Worm (Caenorhabditis elegans) whole organism, young adult: ENCODE data around the gene ran-1.

ENCODE experiments used
- B0035.1 ChIP-seq: sonication (generic microtip); optimal IDR thresholded peaks from 2 replicates; lab custom pipeline; 2016; ENCODE audit warnings: missing genetic modification characterization, mild to moderate bottlenecking, missing compliant biosample characterization, missing genotype, missing genetic modification reagents
- B0261.1 ChIP-seq: sonication (generic microtip); optimal IDR thresholded peaks from 2 replicates; lab custom pipeline; 2016; ENCODE audit warnings: mild to moderate bottlenecking, missing genetic modification characterization, moderate library complexity, missing compliant biosample characterization
- B0336.3 ChIP-seq: fragments of 200-800 bp; sonication (Bioruptor generic); IDR thresholded peaks from 2 replicates; pipeline ENCODE4 v1.3.6; 2022; ENCODE audit warnings: missing genetic modification characterization, missing compliant biosample characterization
- F55B11.4 ChIP-seq: sonication (generic microtip); optimal IDR thresholded peaks from 2 replicates; lab custom pipeline; 2016; ENCODE audit warnings: missing compliant biosample characterization, missing genetic modification characterization, borderline replicate concordance; ENCODE audit not compliant: insufficient read depth
- F57A8.1 ChIP-seq: fragments of 200-800 bp; sonication (Bioruptor generic); optimal IDR thresholded peaks from 2 replicates; lab custom pipeline; 2018; ENCODE audit warnings: mild to moderate bottlenecking, missing genetic modification characterization, moderate library complexity, missing compliant biosample characterization
- T07F8.4 ChIP-seq: sonication (generic microtip); optimal IDR thresholded peaks from 2 replicates; lab custom pipeline; 2016; ENCODE audit warnings: mild to moderate bottlenecking, missing genetic modification characterization, moderate library complexity, missing compliant biosample characterization
- T26A5.8 ChIP-seq: sonication (generic microtip); optimal IDR thresholded peaks from 2 replicates; lab custom pipeline; 2016; ENCODE audit warnings: missing genetic modification characterization, missing compliant biosample characterization
- Y53F4B.3 ChIP-seq: fragments of 200-800 bp; sonication (Bioruptor generic); IDR thresholded peaks from 2 replicates; pipeline ENCODE4 v1.3.6; 2022; ENCODE audit warnings: missing genetic modification reagents, missing genetic modification characterization, missing compliant biosample characterization
- Y67H2A.10 ChIP-seq: fragments of 200-800 bp; sonication (Bioruptor generic); conservative IDR thresholded peaks from 2 replicates; pipeline ENCODE4 v1.3.6; 2022; ENCODE audit warnings: missing genetic modification reagents, missing genetic modification characterization, missing compliant biosample characterization
- ZK185.1 ChIP-seq: sonication (generic microtip); optimal IDR thresholded peaks from 2 replicates; lab custom pipeline; 2016; ENCODE audit warnings: mild to moderate bottlenecking, missing genetic modification characterization, missing compliant biosample characterization; ENCODE audit not compliant: poor library complexity, severe bottlenecking
- aptf-3 ChIP-seq: fragments of 200-800 bp; sonication (Bioruptor generic); IDR thresholded peaks from 2 replicates; pipeline ENCODE4 v1.3.6; 2022; ENCODE audit warnings: missing genetic modification characterization, missing compliant biosample characterization
- athp-1 ChIP-seq: sonication (generic microtip); optimal IDR thresholded peaks from 2 replicates; lab custom pipeline; 2017; ENCODE audit warnings: mild to moderate bottlenecking, missing genetic modification characterization, missing compliant biosample characterization
- attf-3 ChIP-seq: fragments of 200-800 bp; sonication (Bioruptor generic); conservative IDR thresholded peaks from 2 replicates; pipeline ENCODE4 v1.3.6; 2022; ENCODE audit warnings: missing genetic modification reagents, missing genetic modification characterization, missing compliant biosample characterization
- attf-5 ChIP-seq: fragments of 200-800 bp; sonication (Bioruptor generic); optimal IDR thresholded peaks from 2 replicates; lab custom pipeline; 2018; ENCODE audit warnings: mild to moderate bottlenecking, missing genetic modification characterization, missing compliant biosample characterization
- attf-6 ChIP-seq: fragments of 200-800 bp; sonication (Bioruptor generic); IDR thresholded peaks from 2 replicates; pipeline ENCODE4 v1.3.6; 2022; ENCODE audit warnings: missing genetic modification reagents, missing genetic modification characterization, missing compliant biosample characterization
- bed-1 ChIP-seq: fragments of 200-800 bp; sonication (Bioruptor generic); IDR thresholded peaks from 2 replicates; pipeline ENCODE4 v1.3.6; 2022; ENCODE audit warnings: missing genetic modification reagents, missing genetic modification characterization, missing compliant biosample characterization
- ceh-27 ChIP-seq: fragments of 200-800 bp; sonication (Bioruptor generic); optimal IDR thresholded peaks from 2 replicates; lab custom pipeline; 2018; ENCODE audit warnings: mild to moderate bottlenecking, missing genetic modification characterization, moderate library complexity, missing compliant biosample characterization
- dpff-1 ChIP-seq: sonication (generic microtip); optimal IDR thresholded peaks from 2 replicates; lab custom pipeline; 2017; ENCODE audit warnings: mild to moderate bottlenecking, missing genetic modification characterization, missing compliant biosample characterization
- egl-18 ChIP-seq: fragments of 200-800 bp; sonication (Bioruptor generic); IDR thresholded peaks from 2 replicates; pipeline ENCODE4 v1.3.6; 2022; ENCODE audit warnings: missing genetic modification reagents, missing genetic modification characterization, missing compliant biosample characterization
- egrh-3 ChIP-seq: fragments of 200-800 bp; sonication (Bioruptor generic); IDR thresholded peaks from 2 replicates; pipeline ENCODE4 v1.3.6; 2022; ENCODE audit warnings: missing genetic modification reagents, missing genetic modification characterization, missing compliant biosample characterization
- ets-4 ChIP-seq: fragments of 200-800 bp; sonication (Bioruptor generic); optimal IDR thresholded peaks from 2 replicates; lab custom pipeline; 2018; ENCODE audit warnings: mild to moderate bottlenecking, missing genetic modification characterization, missing compliant biosample characterization
- fkh-3 ChIP-seq: sonication (generic microtip); optimal IDR thresholded peaks from 2 replicates; lab custom pipeline; 2016; ENCODE audit warnings: mild to moderate bottlenecking, missing genetic modification characterization, missing compliant biosample characterization
- hlh-12 ChIP-seq: sonication (generic microtip); optimal IDR thresholded peaks from 2 replicates; lab custom pipeline; 2016; ENCODE audit warnings: missing genetic modification characterization, missing compliant biosample characterization
- hlh-26 ChIP-seq: fragments of 200-800 bp; sonication (Bioruptor generic); conservative IDR thresholded peaks from 2 replicates; pipeline ENCODE4 v1.3.6; 2022; ENCODE audit warnings: missing genetic modification reagents, missing genetic modification characterization, missing compliant biosample characterization
- hmg-20 ChIP-seq: fragments of 200-800 bp; sonication (Bioruptor generic); IDR thresholded peaks from 2 replicates; pipeline ENCODE4 v1.3.6; 2022; ENCODE audit warnings: missing genetic modification reagents, missing genetic modification characterization, missing compliant biosample characterization
- hrde-1 ChIP-seq: sonication (generic microtip); optimal IDR thresholded peaks from 2 replicates; lab custom pipeline; 2016; ENCODE audit warnings: missing genetic modification characterization, mild to moderate bottlenecking, missing compliant biosample characterization, moderate library complexity, missing genotype, missing genetic modification reagents, borderline replicate concordance
- hsf-1 ChIP-seq: fragments of 200-800 bp; sonication (Bioruptor generic); IDR thresholded peaks from 2 replicates; pipeline ENCODE4 v1.3.6; 2022; ENCODE audit warnings: missing genetic modification reagents, missing genetic modification characterization, missing compliant biosample characterization
- let-526 ChIP-seq: fragments of 200-800 bp; sonication (Bioruptor generic); IDR thresholded peaks from 2 replicates; pipeline ENCODE4 v1.3.6; 2022; ENCODE audit warnings: missing genetic modification reagents, missing genetic modification characterization, missing compliant biosample characterization
- lin-26 ChIP-seq: fragments of 200-800 bp; sonication (Bioruptor generic); IDR thresholded peaks from 2 replicates; pipeline ENCODE4 v1.3.6; 2022; ENCODE audit warnings: missing genetic modification reagents, missing genetic modification characterization, missing compliant biosample characterization
- lir-1 ChIP-seq: fragments of 200-800 bp; sonication (Bioruptor generic); conservative IDR thresholded peaks from 2 replicates; pipeline ENCODE4 v1.3.6; 2022; ENCODE audit warnings: missing genetic modification reagents, missing genetic modification characterization, missing compliant biosample characterization
- lsl-1 ChIP-seq: fragments of 200-800 bp; sonication (Bioruptor generic); optimal IDR thresholded peaks from 2 replicates; lab custom pipeline; 2018; ENCODE audit warnings: mild to moderate bottlenecking, missing genetic modification characterization, moderate library complexity, missing compliant biosample characterization
- lsy-27 ChIP-seq: sonication (generic microtip); optimal IDR thresholded peaks from 2 replicates; lab custom pipeline; 2017; ENCODE audit warnings: missing genetic modification characterization, mild to moderate bottlenecking, missing compliant biosample characterization, antibody characterized with exemption, missing genotype, borderline replicate concordance; ENCODE audit not compliant: insufficient read depth
- madf-10 ChIP-seq: sonication (generic microtip); optimal IDR thresholded peaks from 2 replicates; lab custom pipeline; 2016; ENCODE audit warnings: mild to moderate bottlenecking, missing genetic modification characterization, missing compliant biosample characterization
- mes-4 ChIP-seq: sonication (generic microtip); optimal IDR thresholded peaks from 2 replicates; lab custom pipeline; 2016; ENCODE audit warnings: missing genotype, missing genetic modification characterization, missing compliant biosample characterization
- nfya-2 ChIP-seq: fragments of 200-800 bp; sonication (Bioruptor generic); IDR thresholded peaks from 2 replicates; pipeline ENCODE4 v1.3.6; 2022; ENCODE audit warnings: missing genetic modification reagents, missing genetic modification characterization, missing compliant biosample characterization
- pha-4 ChIP-seq: fragments of 150-350 bp; sonication (generic microtip); optimal IDR thresholded peaks from 2 replicates; lab custom pipeline; 2014; ENCODE audit warnings: missing biosample characterization, missing genetic modification reagents, missing genetic modification characterization
- rcor-1 ChIP-seq: fragments of 200-800 bp; sonication (Bioruptor generic); IDR thresholded peaks from 2 replicates; pipeline ENCODE4 v1.3.6; 2022; ENCODE audit warnings: missing genetic modification reagents, missing genetic modification characterization, missing compliant biosample characterization
- repo-1 ChIP-seq: sonication (generic microtip); optimal IDR thresholded peaks from 2 replicates; lab custom pipeline; 2017; ENCODE audit warnings: mild to moderate bottlenecking, missing genetic modification characterization, missing compliant biosample characterization
- sdz-38 ChIP-seq: sonication (generic microtip); optimal IDR thresholded peaks from 2 replicates; lab custom pipeline; 2016; ENCODE audit warnings: missing genotype, missing genetic modification characterization, missing compliant biosample characterization
- sea-2 ChIP-seq: fragments of 200-800 bp; sonication (Bioruptor generic); IDR thresholded peaks from 2 replicates; pipeline ENCODE4 v1.3.6; 2022; ENCODE audit warnings: missing genetic modification characterization, missing compliant biosample characterization
- snpc-1.1 ChIP-seq: sonication (generic microtip); optimal IDR thresholded peaks from 2 replicates; lab custom pipeline; 2017; ENCODE audit warnings: missing genetic modification characterization, mild to moderate bottlenecking, missing compliant biosample characterization, antibody characterized with exemption, moderate library complexity, missing genotype, missing genetic modification reagents; ENCODE audit not compliant: insufficient read depth
- somi-1 ChIP-seq: fragments of 200-800 bp; sonication (Bioruptor generic); optimal IDR thresholded peaks from 2 replicates; lab custom pipeline; 2018; ENCODE audit warnings: mild to moderate bottlenecking, missing genetic modification characterization, missing compliant biosample characterization
- tbx-9 ChIP-seq: sonication (generic microtip); optimal IDR thresholded peaks from 2 replicates; lab custom pipeline; 2016; ENCODE audit warnings: borderline replicate concordance, missing genetic modification characterization, inconsistent platforms, missing compliant biosample characterization
- unc-130 ChIP-seq: sonication (generic microtip); optimal IDR thresholded peaks from 2 replicates; lab custom pipeline; 2016; ENCODE audit warnings: missing genetic modification reagents, missing genetic modification characterization, missing compliant biosample characterization
- unc-62 ChIP-seq: fragments of 150-350 bp; optimal IDR thresholded peaks from 2 replicates; lab custom pipeline; 2014; ENCODE audit warnings: missing biosample characterization, missing genetic modification reagents, missing genetic modification characterization
- zfh-2 ChIP-seq: fragments of 200-800 bp; sonication (Bioruptor generic); conservative IDR thresholded peaks from 2 replicates; pipeline ENCODE4 v1.3.6; 2022; ENCODE audit warnings: missing genetic modification reagents, missing genetic modification characterization, missing compliant biosample characterization
- ztf-26 ChIP-seq: sonication (generic microtip); optimal IDR thresholded peaks from 2 replicates; lab custom pipeline; 2017; ENCODE audit warnings: missing genetic modification characterization, missing compliant biosample characterization
- ztf-3 ChIP-seq: fragments of 200-800 bp; sonication (Bioruptor generic); optimal IDR thresholded peaks from 2 replicates; lab custom pipeline; 2018; ENCODE audit warnings: mild to moderate bottlenecking, missing genetic modification characterization, missing compliant biosample characterization

The ran-1 gene

DNA sequence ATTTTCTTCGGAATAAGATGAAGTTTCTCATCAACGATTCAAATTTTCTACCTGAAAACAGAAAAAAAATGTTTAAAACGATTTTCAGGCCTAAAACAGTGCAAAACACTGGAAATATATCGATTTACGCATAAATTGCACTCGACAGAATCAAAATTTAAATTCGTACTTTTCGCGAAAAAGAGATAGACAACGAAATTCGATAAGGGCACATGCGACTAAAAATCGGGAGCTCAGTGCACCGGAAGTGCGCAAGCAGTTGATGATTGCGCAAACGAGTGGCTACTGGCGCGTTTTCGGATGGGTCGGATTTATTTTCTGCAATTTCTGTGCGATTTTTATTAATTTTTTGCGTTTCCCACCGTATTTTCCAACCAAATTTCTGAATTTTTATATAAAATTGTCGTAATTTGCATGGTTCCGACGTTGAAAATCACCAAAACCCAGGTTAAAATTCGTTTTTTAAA lies 40.5 kb downstream of the ran-1 start, which contains the start of the genes Y39A1A.21 and Y39A1A.22 (continued):
- no peak for TF ChIP-seq B0261.1 (tag; lab: Kevin White, UChicago)
- peak; percentile 77 for TF ChIP-seq attf-5 (GFP tag; lab: Kevin White, UChicago)
- peak; percentile 79 for TF ChIP-seq ZK185.1 (tag; lab: Kevin White, UChicago)
- TF ChIP-seq sdz-38 (tag; lab: Kevin White, UChicago) = no peak
- no peak for TF ChIP-seq let-526
- no peak for TF ChIP-seq hrde-1 (tag; lab: Kevin White, UChicago)
- TF ChIP-seq aptf-3 (GFP tag; lab: Robert Waterston, UW) = no peak
- TF ChIP-seq lin-26 = no peak
- no peak for TF ChIP-seq ztf-3 (GFP tag; lab: Kevin White, UChicago)
- no peak for TF ChIP-seq snpc-1.1
- peak; percentile 2 for TF ChIP-seq pha-4 (tag; lab: Kevin White, UChicago)
- no peak for TF ChIP-seq tbx-9 (tag; lab: Kevin White, UChicago)

DNA sequence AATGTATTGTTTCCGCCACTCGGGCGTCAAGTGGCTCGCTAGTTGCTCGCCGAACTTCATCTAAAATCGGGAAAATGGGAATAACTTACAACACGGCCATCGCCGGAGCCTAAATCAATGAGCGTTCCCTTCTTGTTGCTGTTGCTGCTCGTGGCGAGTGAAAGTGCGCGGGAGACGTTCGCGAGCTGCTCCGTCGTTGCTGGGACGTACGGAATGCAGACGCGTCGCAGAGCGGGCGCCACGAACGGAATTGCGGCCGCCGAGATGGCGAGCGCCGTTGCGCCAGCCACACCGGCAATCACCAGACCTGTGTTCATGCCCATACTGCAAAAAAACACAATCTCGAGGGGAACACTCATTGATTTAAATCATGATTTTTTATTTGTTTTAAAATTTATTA lies 41.0 kb downstream of the ran-1 start:
- no peak for TF ChIP-seq nfya-2
- no peak for TF ChIP-seq B0261.1 (tag; lab: Kevin White, UChicago)
- no peak for TF ChIP-seq lsy-27 (tag; lab: Kevin White, UChicago)
- TF ChIP-seq egl-18 (GFP tag; lab: Robert Waterston, UW) = no peak
- TF ChIP-seq bed-1 (GFP tag; lab: Robert Waterston, UW) = no peak
- no peak for TF ChIP-seq lir-1 (GFP tag; lab: Robert Waterston, UW)
- no peak for TF ChIP-seq attf-3 (GFP tag; lab: Robert Waterston, UW)
- no peak for TF ChIP-seq Y67H2A.10 (GFP tag; lab: Robert Waterston, UW)
- no peak for TF ChIP-seq ztf-26
- TF ChIP-seq hlh-12 (tag; lab: Kevin White, UChicago) = no peak
- TF ChIP-seq egrh-3 = peak; percentile 88
- TF ChIP-seq sea-2 (GFP tag; lab: Robert Waterston, UW) = no peak
- no peak for TF ChIP-seq F55B11.4 (tag; lab: Kevin White, UChicago)
- TF ChIP-seq pha-4 (tag; lab: Kevin White, UChicago) = no peak
- TF ChIP-seq unc-62 (GFP tag; lab: Kevin White, UChicago) = no peak
- TF ChIP-seq B0035.1 (tag; lab: Kevin White, UChicago) = no peak
- TF ChIP-seq mes-4 (tag; lab: Kevin White, UChicago) = no peak
- TF ChIP-seq T07F8.4 (tag; lab: Kevin White, UChicago) = no peak
- TF ChIP-seq rcor-1 (GFP tag; lab: Robert Waterston, UW) = no peak
- no peak for TF ChIP-seq hmg-20 (GFP tag; lab: Robert Waterston, UW)
- TF ChIP-seq zfh-2 (GFP tag; lab: Robert Waterston, UW) = peak; percentile 84
- no peak for TF ChIP-seq dpff-1 (tag; lab: Kevin White, UChicago)
- TF ChIP-seq somi-1 = no peak
- no peak for TF ChIP-seq lin-26
- TF ChIP-seq hlh-26 = no peak
- TF ChIP-seq T26A5.8 (tag; lab: Kevin White, UChicago) = no peak
- TF ChIP-seq ceh-27 (GFP tag; lab: Kevin White, UChicago) = no peak
- no peak for TF ChIP-seq madf-10 (tag; lab: Kevin White, UChicago)
- peak; percentile 6; the same call in 1 of the 2 replicates for TF ChIP-seq B0336.3 (GFP tag; lab: Robert Waterston, UW)
- no peak for TF ChIP-seq repo-1 (tag; lab: Kevin White, UChicago)
- no peak for TF ChIP-seq fkh-3 (tag; lab: Kevin White, UChicago)
- TF ChIP-seq Y53F4B.3 (GFP tag; lab: Robert Waterston, UW) = no peak
- peak; percentile 3 for TF ChIP-seq athp-1 (tag; lab: Kevin White, UChicago)
- no peak for TF ChIP-seq ets-4 (GFP tag; lab: Kevin White, UChicago)
- no peak for TF ChIP-seq hsf-1 (GFP tag; lab: Robert Waterston, UW)
- TF ChIP-seq attf-6 = no peak
- no peak for TF ChIP-seq F57A8.1 (GFP tag; lab: Kevin White, UChicago)
- no peak for TF ChIP-seq lsl-1 (GFP tag; lab: Kevin White, UChicago)
- no peak for TF ChIP-seq unc-130 (GFP tag; lab: Kevin White, UChicago)
